Worm (Caenorhabditis elegans): ENCODE data around the gene F53A2.1.
"Not testable (repeated sequence)": the region's sequence is repeated elsewhere in the genome, so short reads cannot be mapped to it uniquely, and the experiment has no call there.

The F53A2.1 gene

ce11 chrIII:13307107-13307506 is 17.5 kb downstream of the F53A2.1 start, which contains the start of the genes klp-19 and slc-36.1:
TSS of gene klp-19 (minus strand) at chrIII:13307259.
TSS of gene slc-36.1 (plus strand) at chrIII:13307502.
- TF ChIP-seq elt-2 (tag; optimal IDR thresholded peaks at IDR 0.05): no peak
- TF ChIP-seq unc-42 (tag; optimal IDR thresholded peaks at IDR 0.05): peak; percentile 78
- TF ChIP-seq ceh-34 (tag; optimal IDR thresholded peaks at IDR 0.05): peak; percentile 12
- peak; percentile 42 for TF ChIP-seq nfya-1 (tag; optimal IDR thresholded peaks at IDR 0.05)
- TF ChIP-seq ceh-31 (tag; optimal IDR thresholded peaks at IDR 0.05): peak; percentile 12

- no peak for TF ChIP-seq hlh-13 (GFP tag; optimal IDR thresholded peaks at IDR 0.05)
- TF ChIP-seq nfya-1 (tag; optimal IDR thresholded peaks at IDR 0.05): no peak
- TF ChIP-seq elt-2 (tag; optimal IDR thresholded peaks at IDR 0.05): no peak
- TF ChIP-seq gmeb-2 (tag; optimal IDR thresholded peaks at IDR 0.05): no peak
- no peak for TF ChIP-seq zip-5 (tag; optimal IDR thresholded peaks at IDR 0.05)
- no peak for TF ChIP-seq ceh-6 (GFP tag; optimal IDR thresholded peaks at IDR 0.05)
- no peak for TF ChIP-seq rnt-1 (tag; optimal IDR thresholded peaks at IDR 0.05)
- no peak for TF ChIP-seq tbx-7 (tag; optimal IDR thresholded peaks at IDR 0.05)
- TF ChIP-seq unc-3 (GFP tag; conservative IDR thresholded peaks at IDR 0.05): no peak
- TF ChIP-seq unc-3 (tag; optimal IDR thresholded peaks at IDR 0.05): no peak
- no peak for TF ChIP-seq ref-2 (tag; optimal IDR thresholded peaks at IDR 0.05)
- no peak for TF ChIP-seq unc-55 (GFP tag; optimal IDR thresholded peaks at IDR 0.05)
- no peak for TF ChIP-seq madf-2 (tag; optimal IDR thresholded peaks at IDR 0.05)
These were observed 19.1 kb downstream of the F53A2.1 start for ce11 chrIII:13305537-13305936.

ce11 chrIII:13302578-13302977 is 22.1 kb downstream of the F53A2.1 start:
- TF ChIP-seq rnt-1 (tag; optimal IDR thresholded peaks at IDR 0.05): no peak
- TF ChIP-seq ceh-45 (GFP tag; IDR thresholded peaks at IDR 0.05): no peak
- TF ChIP-seq pha-2 (tag; optimal IDR thresholded peaks at IDR 0.05): no peak
- no peak for TF ChIP-seq sox-2 (GFP tag; IDR thresholded peaks at IDR 0.05)
- TF ChIP-seq T23F11.4 (GFP tag; optimal IDR thresholded peaks at IDR 0.05): no peak
- TF ChIP-seq ceh-2 (tag; optimal IDR thresholded peaks at IDR 0.05): no peak
- TF ChIP-seq K02D7.2 (tag; optimal IDR thresholded peaks at IDR 0.05): no peak
- TF ChIP-seq pros-1 (tag; optimal IDR thresholded peaks at IDR 0.05): no peak

- TF ChIP-seq lin-11 (tag; optimal IDR thresholded peaks at IDR 0.05) (no peak), ceh-18 (tag; optimal IDR thresholded peaks at IDR 0.05) (no peak), ceh-22 (tag; optimal IDR thresholded peaks at IDR 0.05) (no peak), ceh-31 (tag; optimal IDR thresholded peaks at IDR 0.05) (no peak), pha-2 (tag; optimal IDR thresholded peaks at IDR 0.05) (no peak), tbx-2 (tag; optimal IDR thresholded peaks at IDR 0.05) (no peak), madf-2 (tag; optimal IDR thresholded peaks at IDR 0.05) (no peak), ahr-1 (tag; optimal IDR thresholded peaks at IDR 0.05) (no peak), unc-42 (tag; optimal IDR thresholded peaks at IDR 0.05) (no peak)
These were observed 22.7 kb downstream of the F53A2.1 start for ce11 chrIII:13301983-13302382.

- TF ChIP-seq ceh-48 (tag; optimal IDR thresholded peaks at IDR 0.05): no peak
- TF ChIP-seq elt-2 (tag; optimal IDR thresholded peaks at IDR 0.05): peak; percentile 51
These were observed 25.8 kb downstream of the F53A2.1 start, which contains the start of gene pgm-2 for ce11 chrIII:13298722-13299431. TSS of gene pgm-2 (plus strand) at chrIII:13299378.

ce11 chrIII:13296289-13296874 is 28.3 kb downstream of the F53A2.1 start, which contains the start of gene npp-18:
TSS of gene npp-18 (plus strand) at chrIII:13296853.
- peak; percentile 62; the same call in 1 of the 2 replicates for TF ChIP-seq ceh-45 (GFP tag; IDR thresholded peaks at IDR 0.05)
- peak; percentile 74; the same call in 1 of the 2 replicates for TF ChIP-seq unc-3 (GFP tag; conservative IDR thresholded peaks at IDR 0.05)
- TF ChIP-seq unc-3 (tag; optimal IDR thresholded peaks at IDR 0.05): not testable (repeated sequence)
